Fruit fly (Drosophila melanogaster): ENCODE results near the gene Nepl17.

The Nepl17 gene

DNA sequence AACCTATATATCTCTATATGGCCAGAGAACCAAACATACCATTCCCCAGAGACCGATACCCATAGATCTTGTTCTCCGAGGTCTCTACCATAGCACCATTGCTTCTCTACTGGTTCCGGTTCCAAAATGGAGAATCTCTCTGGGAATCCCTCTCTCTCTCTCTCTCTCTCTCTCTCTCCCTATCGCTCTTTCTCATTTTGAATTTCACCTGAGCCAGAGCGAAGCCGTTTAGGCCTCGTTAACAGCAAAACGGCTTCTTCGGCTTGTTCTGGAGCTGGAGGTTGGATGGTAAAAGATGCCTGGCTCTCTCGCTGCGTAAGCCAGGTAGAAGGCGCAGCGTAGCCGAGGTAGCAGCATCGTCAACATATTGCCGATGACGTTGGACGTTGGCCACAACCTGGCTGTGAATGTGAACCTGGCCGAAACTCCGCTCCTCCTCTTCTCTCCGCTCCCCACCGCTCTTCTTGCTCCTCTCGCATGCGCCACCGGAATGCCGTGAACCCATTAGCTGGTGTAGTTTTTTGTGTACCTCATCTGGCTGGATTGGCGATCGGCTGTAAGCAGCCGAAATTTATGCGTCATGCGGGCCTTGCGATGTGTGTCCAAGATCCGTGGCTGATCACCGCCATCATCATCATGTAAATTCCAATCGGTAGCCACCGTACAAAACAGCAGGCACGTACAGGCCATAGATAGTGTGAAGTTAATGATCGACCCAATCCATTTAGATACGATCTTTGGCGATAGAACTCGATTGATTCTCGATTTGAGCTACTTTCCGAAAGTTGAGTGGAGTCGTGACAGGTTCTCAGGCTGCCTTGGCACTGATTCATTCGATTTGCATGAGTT lies 11.2 kb upstream of the Nepl17 start (continued):
- TF ChIP-seq CG15696 (tag; optimal IDR thresholded peaks at IDR 0.05) (no peak), cato (GFP tag; optimal IDR thresholded peaks at IDR 0.05; ENCODE audit: borderline replicate concordance) (no peak), unc-4 (GFP tag; IDR thresholded peaks at IDR 0.05; ENCODE audit: partially characterized antibody) (0 out of 2 replicates have a peak, but pooled peaks have one; percentile 36), H15 (GFP tag; IDR thresholded peaks at IDR 0.05) (no peak), CG3995 (GFP tag; optimal IDR thresholded peaks at IDR 0.05) (no peak), chn (GFP tag; optimal IDR thresholded peaks at IDR 0.05) (no peak), yki (optimal IDR thresholded peaks at IDR 0.05) (peak; percentile 95), CoRest (tag; optimal IDR thresholded peaks at IDR 0.05) (no peak), PHDP (tag; optimal IDR thresholded peaks at IDR 0.05) (no peak), Sox100B (GFP tag; optimal IDR thresholded peaks at IDR 0.05) (no peak), CG18262 (tag; optimal IDR thresholded peaks at IDR 0.05) (no peak), CG6272 (GFP tag; IDR thresholded peaks at IDR 0.05) (no peak), ken (GFP tag; IDR thresholded peaks at IDR 0.05) (no peak), CG2889 (GFP tag; IDR thresholded peaks at IDR 0.05) (no peak), Mad (GFP tag; optimal IDR thresholded peaks at IDR 0.05) (no peak), lov (optimal IDR thresholded peaks at IDR 0.05) (no peak), lov (GFP tag; IDR thresholded peaks at IDR 0.05) (no peak), Hr3 (GFP tag; optimal IDR thresholded peaks at IDR 0.05) (no peak), Trl (optimal IDR thresholded peaks at IDR 0.05) (peak; percentile 94 to 99), Trl (GFP tag; optimal IDR thresholded peaks at IDR 0.05) (peak; percentile 8), cad (GFP tag; optimal IDR thresholded peaks at IDR 0.05) (no peak), bsh (GFP tag; optimal IDR thresholded peaks at IDR 0.05) (no peak), CG8290 (GFP tag; optimal IDR thresholded peaks at IDR 0.05) (no peak), CG8290 (tag; optimal IDR thresholded peaks at IDR 0.05) (no peak), tio (GFP tag; optimal IDR thresholded peaks at IDR 0.05) (no peak), dmrt99B (tag; optimal IDR thresholded peaks at IDR 0.05) (no peak), GATAe (GFP tag; conservative IDR thresholded peaks at IDR 0.05) (no peak), lmd (GFP tag; IDR thresholded peaks at IDR 0.05) (no peak), CG3163 (GFP tag; optimal IDR thresholded peaks at IDR 0.05) (no peak), CG34376 (GFP tag; optimal IDR thresholded peaks at IDR 0.05) (no peak), onecut (GFP tag; IDR thresholded peaks at IDR 0.05) (no peak), abd-A (tag; optimal IDR thresholded peaks at IDR 0.05) (no peak), CG8281 (tag; optimal IDR thresholded peaks at IDR 0.05) (no peak), CG2116 (GFP tag; optimal IDR thresholded peaks at IDR 0.05) (no peak), CG15479 (GFP tag; optimal IDR thresholded peaks at IDR 0.05) (no peak), hth (optimal IDR thresholded peaks at IDR 0.05) (no peak), CG11456 (GFP tag; IDR thresholded peaks at IDR 0.05) (no peak), Atf6 (GFP tag; IDR thresholded peaks at IDR 0.05) (no peak), B-H2 (GFP tag; optimal IDR thresholded peaks at IDR 0.05) (no peak), Sox102F (GFP tag; optimal IDR thresholded peaks at IDR 0.05) (no peak), chinmo (GFP tag; IDR thresholded peaks at IDR 0.05; ENCODE audit: partially characterized antibody) (peak; percentile 75; the same call in 2 of the 4 replicates), zen (tag; optimal IDR thresholded peaks at IDR 0.05) (no peak), Scr (GFP tag; IDR thresholded peaks at IDR 0.05; ENCODE audit: partially characterized antibody) (peak; percentile 30; the same call in 1 of the 2 replicates), CG5180 (GFP tag; optimal IDR thresholded peaks at IDR 0.05) (no peak), bcd (GFP tag; optimal IDR thresholded peaks at IDR 0.05) (no peak), ro (GFP tag; IDR thresholded peaks at IDR 0.05) (no peak), kni (GFP tag; optimal IDR thresholded peaks at IDR 0.05) (peak; percentile 73), schlank (tag; optimal IDR thresholded peaks at IDR 0.05) (no peak), pnt (GFP tag; optimal IDR thresholded peaks at IDR 0.05) (no peak), CG13287 (GFP tag; IDR thresholded peaks at IDR 0.05; ENCODE audit: partially characterized antibody) (no peak; the same call in 1 of the 2 replicates), kah (GFP tag; optimal IDR thresholded peaks at IDR 0.05) (no peak)
